Worm (Caenorhabditis elegans): Measurements from ENCODE around the gene F44E2.7.

The F44E2.7 gene

ce11 chrIII:8797211-8797733 is 51.0 kb downstream of the F44E2.7 start (continued):
- peak; percentile 66 for TF ChIP-seq nfya-1 (tag; optimal IDR thresholded peaks at IDR 0.05)
- no peak for TF ChIP-seq syd-9 (tag; optimal IDR thresholded peaks at IDR 0.05)
- no peak for TF ChIP-seq npax-4 (tag; optimal IDR thresholded peaks at IDR 0.05)
- no peak for TF ChIP-seq fkh-10 (GFP tag; optimal IDR thresholded peaks at IDR 0.05)
- TF ChIP-seq elt-2 (tag; optimal IDR thresholded peaks at IDR 0.05) = peak; percentile 65
- TF ChIP-seq madf-2 (tag; optimal IDR thresholded peaks at IDR 0.05) = no peak
- TF ChIP-seq ceh-9 (tag; optimal IDR thresholded peaks at IDR 0.05) = no peak
- TF ChIP-seq hlh-8 (tag; optimal IDR thresholded peaks at IDR 0.05) = no peak
- TF ChIP-seq K02D7.2 (tag; optimal IDR thresholded peaks at IDR 0.05) = no peak
- no peak for TF ChIP-seq nhr-11 (tag; optimal IDR thresholded peaks at IDR 0.05)
- TF ChIP-seq ref-2 (tag; optimal IDR thresholded peaks at IDR 0.05) = no peak
- TF ChIP-seq pha-2 (tag; optimal IDR thresholded peaks at IDR 0.05) = no peak
- TF ChIP-seq ceh-24 (tag; optimal IDR thresholded peaks at IDR 0.05) = no peak
- TF ChIP-seq tbx-2 (tag; optimal IDR thresholded peaks at IDR 0.05) = peak; percentile 23
- no peak for TF ChIP-seq lin-11 (tag; optimal IDR thresholded peaks at IDR 0.05)
